Worm (Caenorhabditis elegans) whole organism, L2 larva: Measurements from ENCODE around the gene srj-19.
"Not testable (repeated sequence)": the region's sequence is repeated elsewhere in the genome, so short reads cannot be mapped to it uniquely, and the experiment has no call there.

Experiments
- F13H6.1 ChIP-seq: sonication (generic microtip); optimal IDR thresholded peaks from 2 replicates; lab custom pipeline; 2016; ENCODE audit warnings: missing genetic modification characterization, missing compliant biosample characterization
- R02D3.7 ChIP-seq: fragments of 150-350 bp; optimal IDR thresholded peaks from 2 replicates; lab custom pipeline; 2014; ENCODE audit warnings: missing biosample characterization, missing genetic modification characterization
- Y55F3AM.14 ChIP-seq: fragments of 200-800 bp; sonication (Bioruptor generic); optimal IDR thresholded peaks from 2 replicates; lab custom pipeline; 2018; ENCODE audit warnings: mild to moderate bottlenecking, missing genetic modification characterization, missing compliant biosample characterization
- alr-1 ChIP-seq: fragments of 150-350 bp; optimal IDR thresholded peaks from 2 replicates; lab custom pipeline; 2014; ENCODE audit warnings: missing biosample characterization, missing genetic modification characterization
- aly-2 ChIP-seq: fragments of 150-350 bp; optimal IDR thresholded peaks from 2 replicates; lab custom pipeline; 2014; ENCODE audit warnings: missing biosample characterization, missing genetic modification characterization
- ama-1 ChIP-seq: fragments of 150-350 bp; optimal IDR thresholded peaks from 2 replicates; lab custom pipeline; 2018; ENCODE audit warnings: inconsistent platforms
- ceh-16 ChIP-seq: fragments of 150-350 bp; optimal IDR thresholded peaks from 2 replicates; lab custom pipeline; 2014; ENCODE audit warnings: missing biosample characterization, missing genetic modification characterization
- ceh-82 ChIP-seq: fragments of 150-350 bp; optimal IDR thresholded peaks from 2 replicates; lab custom pipeline; 2014; ENCODE audit warnings: missing biosample characterization, missing genetic modification characterization
- crh-2 ChIP-seq: sonication (generic microtip); optimal IDR thresholded peaks from 2 replicates; lab custom pipeline; 2017; ENCODE audit warnings: missing biosample characterization, missing genetic modification characterization
- dmd-4 ChIP-seq: sonication (generic microtip); optimal IDR thresholded peaks from 2 replicates; lab custom pipeline; 2017; ENCODE audit warnings: missing biosample characterization, missing genetic modification characterization
- egl-27 ChIP-seq: sonication (generic microtip); optimal IDR thresholded peaks from 3 replicates; lab custom pipeline; 2017; ENCODE audit warnings: missing biosample characterization, missing genetic modification reagents, missing genetic modification characterization
- elt-1 ChIP-seq: fragments of 150-350 bp; optimal IDR thresholded peaks from 2 replicates; lab custom pipeline; 2014; ENCODE audit warnings: missing biosample characterization, missing genetic modification characterization
- elt-3 ChIP-seq: sonication (generic microtip); optimal IDR thresholded peaks from 2 replicates; lab custom pipeline; 2017; ENCODE audit warnings: missing biosample characterization, missing genetic modification characterization
- fos-1 ChIP-seq: fragments of 150-350 bp; optimal IDR thresholded peaks from 2 replicates; lab custom pipeline; 2014; ENCODE audit warnings: missing biosample characterization, missing genetic modification characterization
- gmeb-1 ChIP-seq: fragments of 150-350 bp; optimal IDR thresholded peaks from 2 replicates; lab custom pipeline; 2014; ENCODE audit warnings: missing biosample characterization, missing genetic modification characterization
- lin-11 ChIP-seq: fragments of 150-350 bp; sonication (generic microtip); optimal IDR thresholded peaks from 2 replicates; lab custom pipeline; 2014; ENCODE audit warnings: missing biosample characterization, missing genetic modification characterization, inconsistent platforms, mixed read lengths
- lsy-2 ChIP-seq, 2 experiments: fragments of 150-350 bp in 1 of 2; sonication (generic microtip) in 1 of 2; optimal IDR thresholded peaks; 2 replicates each; lab custom pipeline; 2014 to 2017; ENCODE audit warnings: missing biosample characterization in 2 of 2, missing genetic modification characterization in 2 of 2
- mbf-1 ChIP-seq: sonication (generic microtip); optimal IDR thresholded peaks from 2 replicates; lab custom pipeline; 2017; ENCODE audit warnings: missing biosample characterization, missing genetic modification characterization
- mdl-1 ChIP-seq, 2 experiments: fragments of 150-350 bp in 1 of 2; sonication (generic microtip) in 1 of 2; optimal IDR thresholded peaks; 2 replicates each; lab custom pipeline; 2017; ENCODE audit warnings: missing biosample characterization in 2 of 2, missing genetic modification characterization in 2 of 2
- nhr-10 ChIP-seq: sonication (generic microtip); optimal IDR thresholded peaks from 2 replicates; lab custom pipeline; 2017; ENCODE audit warnings: missing biosample characterization, missing genetic modification characterization
- nhr-11 ChIP-seq: fragments of 150-350 bp; optimal IDR thresholded peaks from 2 replicates; lab custom pipeline; 2014; ENCODE audit warnings: missing biosample characterization, missing genetic modification characterization
- nhr-12 ChIP-seq: fragments of 150-350 bp; optimal IDR thresholded peaks from 2 replicates; lab custom pipeline; 2014; ENCODE audit warnings: missing biosample characterization, missing genetic modification characterization
- nhr-129 ChIP-seq: fragments of 150-350 bp; optimal IDR thresholded peaks from 2 replicates; lab custom pipeline; 2014; ENCODE audit warnings: missing biosample characterization, missing genetic modification characterization
- nhr-21 ChIP-seq: fragments of 150-350 bp; optimal IDR thresholded peaks from 2 replicates; lab custom pipeline; 2014; ENCODE audit warnings: missing biosample characterization, missing genetic modification characterization
- nhr-23 ChIP-seq: fragments of 150-350 bp; optimal IDR thresholded peaks from 2 replicates; lab custom pipeline; 2014; ENCODE audit warnings: missing biosample characterization, missing genetic modification reagents, missing genetic modification characterization
- nhr-25 ChIP-seq: fragments of 150-350 bp; sonication (generic microtip); optimal IDR thresholded peaks from 3 replicates; lab custom pipeline; 2014; ENCODE audit warnings: missing biosample characterization, missing genetic modification characterization
- nhr-6 ChIP-seq: fragments of 150-350 bp; optimal IDR thresholded peaks from 2 replicates; lab custom pipeline; 2014; ENCODE audit warnings: missing biosample characterization, missing genetic modification characterization
- peb-1 ChIP-seq: fragments of 150-350 bp; optimal IDR thresholded peaks from 2 replicates; lab custom pipeline; 2014; ENCODE audit warnings: missing biosample characterization, missing genetic modification characterization
- sem-4 ChIP-seq: fragments of 150-350 bp; optimal IDR thresholded peaks from 2 replicates; lab custom pipeline; 2014; ENCODE audit warnings: missing biosample characterization, missing genetic modification reagents, missing genetic modification characterization
- sma-9 ChIP-seq, 2 experiments: fragments of 150-350 bp in 1 of 2; sonication (generic microtip) in 1 of 2; optimal IDR thresholded peaks; 2 replicates each; lab custom pipeline; 2014 to 2016; ENCODE audit warnings: missing genetic modification characterization in 2 of 2, mild to moderate bottlenecking in 1 of 2, missing biosample characterization in 1 of 2, missing compliant biosample characterization in 1 of 2, missing genetic modification reagents in 1 of 2, moderate library complexity in 1 of 2
- snpc-4 ChIP-seq: fragments of 150-350 bp; optimal IDR thresholded peaks from 2 replicates; lab custom pipeline; 2014; ENCODE audit warnings: missing biosample characterization, missing genetic modification characterization
- unc-39 ChIP-seq: fragments of 150-350 bp; optimal IDR thresholded peaks from 2 replicates; lab custom pipeline; 2014; ENCODE audit warnings: missing biosample characterization, missing genetic modification characterization
- unc-62 ChIP-seq: fragments of 150-350 bp; optimal IDR thresholded peaks from 2 replicates; lab custom pipeline; 2014; ENCODE audit warnings: missing biosample characterization, missing genetic modification reagents, missing genetic modification characterization
- ztf-1 ChIP-seq: fragments of 200-800 bp; sonication (Bioruptor generic); conservative IDR thresholded peaks from 2 replicates; pipeline ENCODE4 v1.3.6; 2022; ENCODE audit warnings: missing genetic modification characterization, missing compliant biosample characterization
- ztf-4 ChIP-seq: fragments of 150-350 bp; optimal IDR thresholded peaks from 2 replicates; lab custom pipeline; 2014; ENCODE audit warnings: missing biosample characterization, missing genetic modification characterization

srj-19 gene

ce11 chrV:2600543-2600942 is 30.0 kb upstream of the srj-19 start (continued):
- no peak for TF ChIP-seq sem-4 (tag; lab: Kevin White, UChicago)
- TF ChIP-seq unc-39 (tag; lab: Kevin White, UChicago), result no peak

- TF ChIP-seq F13H6.1 (tag; lab: Kevin White, UChicago); ztf-1 (GFP tag; lab: Robert Waterston, UW); alr-1 (tag; lab: Kevin White, UChicago): not testable (repeated sequence)
Measured at ce11 chrV:2598830-2599229, 28.3 kb upstream of the srj-19 start, which contains the start of gene F53E10.5. Gene F53E10.5, minus strand, starts transcription at chrV:2598930.

- TF ChIP-seq nhr-12 (tag; lab: Kevin White, UChicago) (no peak), fos-1 (no peak), lin-11 (no peak), lsy-2 (tag; optimal IDR thresholded peaks at IDR 0.05; lab: Kevin White, UChicago) (no peak), peb-1 (tag; lab: Kevin White, UChicago) (no peak), aly-2 (tag; lab: Kevin White, UChicago) (no peak), nhr-11 (tag; lab: Kevin White, UChicago) (no peak), nhr-25 (tag; lab: Kevin White, UChicago) (no peak), snpc-4 (tag; lab: Kevin White, UChicago) (no peak), nhr-10 (tag; lab: Kevin White, UChicago) (no peak), elt-1 (tag; lab: Kevin White, UChicago) (no peak), dmd-4 (tag; lab: Kevin White, UChicago) (no peak), egl-27 (no peak), mdl-1 (tag; optimal IDR thresholded peaks at IDR 0.05; lab: Kevin White, UChicago) (no peak), nhr-21 (tag; lab: Kevin White, UChicago) (no peak)
Measured at ce11 chrV:2595720-2596119, 25.2 kb upstream of the srj-19 start.

- TF ChIP-seq fos-1 (peak; percentile 53), gmeb-1 (tag; lab: Kevin White, UChicago) (peak; percentile 6), snpc-4 (tag; lab: Kevin White, UChicago) (no peak), ceh-16 (tag; lab: Kevin White, UChicago) (no peak), nhr-23 (tag; lab: Kevin White, UChicago) (no peak)
Measured at ce11 chrV:2592173-2592676, 21.7 kb upstream of the srj-19 start, which contains the start of gene irg-3. Gene irg-3, plus strand, starts transcription at chrV:2592591.

- TF ChIP-seq elt-1 (tag; lab: Kevin White, UChicago), result no peak
- no peak for TF ChIP-seq nhr-6 (tag; lab: Kevin White, UChicago)
- TF ChIP-seq nhr-129, result no peak
- no peak for TF ChIP-seq peb-1 (tag; lab: Kevin White, UChicago)
- no peak for TF ChIP-seq sem-4 (tag; lab: Kevin White, UChicago)
- no peak for TF ChIP-seq ztf-1 (GFP tag; lab: Robert Waterston, UW)
- TF ChIP-seq lin-11, result no peak
- no peak for TF ChIP-seq ztf-4 (tag; lab: Kevin White, UChicago)
- TF ChIP-seq alr-1 (tag; lab: Kevin White, UChicago), result no peak
- TF ChIP-seq elt-3 (tag; lab: Kevin White, UChicago), result no peak
- no peak for TF ChIP-seq ama-1 (lab: Kevin White, UChicago)
- TF ChIP-seq unc-62, result no peak
- TF ChIP-seq lsy-2 (tag; optimal IDR thresholded peaks at IDR 0.05; lab: Kevin White, UChicago), result no peak
- no peak for TF ChIP-seq F13H6.1 (tag; lab: Kevin White, UChicago)
- no peak for TF ChIP-seq ceh-16 (tag; lab: Kevin White, UChicago)
- TF ChIP-seq nhr-10 (tag; lab: Kevin White, UChicago), result no peak
Measured at ce11 chrV:2589834-2590233, 19.3 kb upstream of the srj-19 start.

ce11 chrV:2585727-2586126 is 15.2 kb upstream of the srj-19 start, which contains the start of gene C29G2.6:
Gene C29G2.6, minus strand, starts transcription at chrV:2585908.
- TF ChIP-seq fos-1 (peak; percentile 42), lsy-2 (tag; optimal IDR thresholded peaks at IDR 0.05; lab: Kevin White, UChicago) (no peak)

- TF ChIP-seq Y55F3AM.14 (GFP tag; lab: Kevin White, UChicago) (no peak), elt-1 (tag; lab: Kevin White, UChicago) (no peak), nhr-129 (no peak), nhr-23 (tag; lab: Kevin White, UChicago) (no peak), elt-3 (tag; lab: Kevin White, UChicago) (no peak), lin-11 (no peak), mbf-1 (tag; lab: Kevin White, UChicago) (no peak), ztf-1 (GFP tag; lab: Robert Waterston, UW) (no peak), nhr-12 (tag; lab: Kevin White, UChicago) (no peak), ceh-16 (tag; lab: Kevin White, UChicago) (no peak), sma-9 (GFP tag; optimal IDR thresholded peaks at IDR 0.05; lab: Kevin White, UChicago) (no peak), sma-9 (tag; optimal IDR thresholded peaks at IDR 0.05; lab: Kevin White, UChicago) (no peak), crh-2 (tag; lab: Kevin White, UChicago) (no peak), R02D3.7 (tag; lab: Kevin White, UChicago) (no peak), lsy-2 (tag; optimal IDR thresholded peaks at IDR 0.05; lab: Kevin White, UChicago) (no peak), dmd-4 (tag; lab: Kevin White, UChicago) (no peak), ceh-82 (tag; lab: Kevin White, UChicago) (no peak), nhr-11 (tag; lab: Kevin White, UChicago) (no peak), ama-1 (lab: Kevin White, UChicago) (no peak)
Measured at ce11 chrV:2580598-2580997, 10.1 kb upstream of the srj-19 start, which contains the start of gene C29G2.3. Gene C29G2.3, plus strand, starts transcription at chrV:2580898.
